Worm (Caenorhabditis elegans) whole organism, L4 larva: ENCODE data around the gene cfz-2.
A peak's percentile ranks its signal among the peaks of the same experiment; 100 is the strongest.

Source experiments
- F37D6.2 ChIP-seq: sonication (generic microtip); optimal IDR thresholded peaks from 2 replicates; lab custom pipeline; 2016; ENCODE audit warnings: mild to moderate bottlenecking, missing genetic modification characterization, missing compliant biosample characterization
- aly-2 ChIP-seq: sonication (generic microtip); optimal IDR thresholded peaks from 2 replicates; lab custom pipeline; 2018; ENCODE audit warnings: missing biosample characterization, missing genetic modification characterization
- ceh-82 ChIP-seq: sonication (generic microtip); optimal IDR thresholded peaks from 2 replicates; lab custom pipeline; 2017; ENCODE audit warnings: missing biosample characterization, missing genetic modification characterization
- daf-12 ChIP-seq: fragments of 150-350 bp; optimal IDR thresholded peaks from 2 replicates; lab custom pipeline; 2014; ENCODE audit warnings: missing biosample characterization, missing genetic modification reagents, missing genetic modification characterization
- gei-8 ChIP-seq: fragments of 200-800 bp; sonication (Bioruptor generic); optimal IDR thresholded peaks from 2 replicates; lab custom pipeline; 2018; ENCODE audit warnings: mild to moderate bottlenecking, missing genetic modification characterization, missing compliant biosample characterization
- nhr-10 ChIP-seq: fragments of 150-350 bp; optimal IDR thresholded peaks from 2 replicates; lab custom pipeline; 2014; ENCODE audit warnings: missing biosample characterization, missing genetic modification characterization
- nhr-11 ChIP-seq: fragments of 150-350 bp; optimal IDR thresholded peaks from 2 replicates; lab custom pipeline; 2014; ENCODE audit warnings: missing biosample characterization, missing genetic modification characterization
- nhr-77 ChIP-seq: fragments of 150-350 bp; optimal IDR thresholded peaks from 2 replicates; lab custom pipeline; 2014; ENCODE audit warnings: missing biosample characterization, missing genetic modification characterization
- unc-62 ChIP-seq, 3 experiments: fragments of 150-350 bp in 1 of 3; sonication (generic microtip); optimal IDR thresholded peaks in 2 of 3; peaks in 1 of 3; 1 replicate in 1 of 3; 2 replicates in 2 of 3; lab custom pipeline; 2014 to 2017; ENCODE audit warnings: missing biosample characterization in 3 of 3, missing genetic modification characterization in 3 of 3, missing genetic modification reagents in 3 of 3, missing genotype in 1 of 3

ce11 chrV:3476228-3476627 lies 31.6 kb upstream of the cfz-2 start:
- TF ChIP-seq nhr-10 (tag; lab: Kevin White, UChicago) (no peak), unc-62 (GFP tag; optimal IDR thresholded peaks at IDR 0.05 in 1 of 2; lab: Kevin White, UChicago) (peak in 1 of 2 experiments; percentile 97), unc-62 (tag; optimal IDR thresholded peaks at IDR 0.05; lab: Kevin White, UChicago) (no peak), gei-8 (no peak), aly-2 (tag; lab: Kevin White, UChicago) (no peak), F37D6.2 (tag; lab: Kevin White, UChicago) (no peak), ceh-82 (no peak), nhr-77 (tag; lab: Kevin White, UChicago) (no peak), daf-12 (no peak), nhr-11 (tag; lab: Kevin White, UChicago) (no peak)
